Fruit fly (Drosophila melanogaster) whole organism, embryonic: Measurements from ENCODE around the gene udt.

ENCODE experiments used
- Bgb ChIP-seq: fragments of 200-800 bp; sonication (Bioruptor generic); IDR thresholded peaks from 2 replicates; pipeline ENCODE4 v1.3.6; 2022; ENCODE audit warnings: missing biosample characterization, missing genetic modification characterization; ENCODE audit not compliant: partially characterized antibody
- Bteb2 ChIP-seq: fragments of 200-800 bp; sonication (Bioruptor generic); optimal IDR thresholded peaks from 2 replicates; lab custom pipeline; 2016; ENCODE audit warnings: missing biosample characterization, missing genetic modification characterization
- CG10267 ChIP-seq: fragments of 200-800 bp; sonication (Bioruptor generic); optimal IDR thresholded peaks from 2 replicates; lab custom pipeline; 2018; ENCODE audit warnings: missing biosample characterization, mild to moderate bottlenecking, missing genetic modification characterization, moderate library complexity
- CG11696 ChIP-seq: fragments of 200-800 bp; sonication (Bioruptor generic); IDR thresholded peaks from 2 replicates; pipeline ENCODE4 v1.3.6; 2022; ENCODE audit warnings: missing biosample characterization, missing genetic modification characterization
- CG12155 ChIP-seq: fragments of 200-800 bp; sonication (Bioruptor generic); optimal IDR thresholded peaks from 3 replicates; lab custom pipeline; 2016; ENCODE audit warnings: missing biosample characterization, missing genetic modification characterization
- CG13624 ChIP-seq: fragments of 200-800 bp; sonication (Bioruptor generic); optimal IDR thresholded peaks from 2 replicates; lab custom pipeline; 2016; ENCODE audit warnings: missing biosample characterization, missing genetic modification characterization
- CG15073 ChIP-seq: fragments of 200-800 bp; sonication (Bioruptor generic); optimal IDR thresholded peaks from 2 replicates; lab custom pipeline; 2016; ENCODE audit warnings: missing biosample characterization, missing genetic modification characterization
- CG15269 ChIP-seq: fragments of 200-800 bp; sonication (Bioruptor generic); optimal IDR thresholded peaks from 2 replicates; lab custom pipeline; 2018; ENCODE audit warnings: missing biosample characterization, mild to moderate bottlenecking, missing genetic modification characterization, moderate library complexity
- CG15514 ChIP-seq: fragments of 200-800 bp; sonication (Bioruptor generic); optimal IDR thresholded peaks from 3 replicates; lab custom pipeline; 2017; ENCODE audit warnings: missing biosample characterization, missing genetic modification characterization, mild to moderate bottlenecking, moderate library complexity, missing genetic modification reagents
- CG1603 ChIP-seq: fragments of 200-800 bp; sonication (Bioruptor generic); optimal IDR thresholded peaks from 2 replicates; lab custom pipeline; 2019; ENCODE audit warnings: missing biosample characterization, mild to moderate bottlenecking, missing genetic modification characterization, moderate library complexity
- CG16813 ChIP-seq: fragments of 200-800 bp; sonication (Bioruptor generic); IDR thresholded peaks from 3 replicates; pipeline ENCODE4 v1.3.6; 2022; ENCODE audit warnings: missing biosample characterization, missing genetic modification characterization; ENCODE audit not compliant: partially characterized antibody
- CG17829 ChIP-seq: fragments of 200-800 bp; optimal IDR thresholded peaks from 2 replicates; lab custom pipeline; 2019; ENCODE audit warnings: missing biosample characterization, mild to moderate bottlenecking, missing genetic modification characterization, moderate library complexity
- CG18599 ChIP-seq: fragments of 200-800 bp; sonication (Bioruptor generic); optimal IDR thresholded peaks from 3 replicates; lab custom pipeline; 2017; ENCODE audit warnings: missing biosample characterization, missing genetic modification characterization, mild to moderate bottlenecking, moderate library complexity, missing genetic modification reagents
- CG2678 ChIP-seq: fragments of 200-800 bp; sonication (Bioruptor generic); optimal IDR thresholded peaks from 3 replicates; lab custom pipeline; 2019; ENCODE audit warnings: missing biosample characterization, mild to moderate bottlenecking, missing genetic modification characterization, moderate library complexity
- CG30020 ChIP-seq: fragments of 200-800 bp; optimal IDR thresholded peaks from 2 replicates; lab custom pipeline; 2019; ENCODE audit warnings: missing biosample characterization, mild to moderate bottlenecking, missing genetic modification characterization, moderate library complexity
- CG4282 ChIP-seq: fragments of 200-800 bp; sonication (Bioruptor generic); optimal IDR thresholded peaks from 2 replicates; lab custom pipeline; 2016; ENCODE audit warnings: missing biosample characterization, missing genetic modification characterization
- CG6791 ChIP-seq: fragments of 200-800 bp; sonication (Bioruptor generic); IDR thresholded peaks from 3 replicates; pipeline ENCODE4 v1.3.6; 2022; ENCODE audit warnings: missing biosample characterization, missing genetic modification characterization; ENCODE audit not compliant: partially characterized antibody
- CG7987 ChIP-seq: fragments of 200-800 bp; sonication (Bioruptor generic); optimal IDR thresholded peaks from 2 replicates; lab custom pipeline; 2018; ENCODE audit warnings: missing biosample characterization, mild to moderate bottlenecking, missing genetic modification characterization, moderate library complexity
- CG8924 ChIP-seq: fragments of 200-800 bp; optimal IDR thresholded peaks from 3 replicates; lab custom pipeline; 2019; ENCODE audit warnings: missing biosample characterization, mild to moderate bottlenecking, missing genetic modification characterization, moderate library complexity
- Doc3 ChIP-seq: fragments of 200-800 bp; sonication (Bioruptor generic); IDR thresholded peaks from 3 replicates; pipeline ENCODE4 v1.3.6; 2022; ENCODE audit warnings: missing biosample characterization, missing genetic modification characterization; ENCODE audit not compliant: partially characterized antibody
- Dp ChIP-seq: fragments of 200-800 bp; sonication (Bioruptor generic); optimal IDR thresholded peaks from 2 replicates; lab custom pipeline; 2018; ENCODE audit warnings: missing biosample characterization, mild to moderate bottlenecking, missing genetic modification characterization, moderate library complexity
- H15 ChIP-seq: fragments of 200-800 bp; sonication (Bioruptor generic); IDR thresholded peaks from 3 replicates; pipeline ENCODE4 v1.3.6; 2022; ENCODE audit warnings: missing biosample characterization, missing genetic modification characterization
- Hmr ChIP-seq: fragments of 200-800 bp; sonication (Bioruptor generic); optimal IDR thresholded peaks from 3 replicates; lab custom pipeline; 2017; ENCODE audit warnings: mild to moderate bottlenecking, missing biosample characterization, missing genetic modification reagents, missing genetic modification characterization
- Hsf ChIP-seq: fragments of 200-800 bp; sonication (Bioruptor generic); optimal IDR thresholded peaks from 3 replicates; lab custom pipeline; 2016; ENCODE audit warnings: missing biosample characterization, missing genetic modification characterization
- Mad ChIP-seq: fragments of 200-800 bp; sonication (Bioruptor generic); optimal IDR thresholded peaks from 2 replicates; lab custom pipeline; 2016; ENCODE audit warnings: missing biosample characterization, missing genetic modification characterization
- Meics ChIP-seq: fragments of 200-800 bp; sonication (Bioruptor generic); optimal IDR thresholded peaks from 2 replicates; lab custom pipeline; 2017; ENCODE audit warnings: missing biosample characterization, mild to moderate bottlenecking, missing genetic modification characterization
- Mes4 ChIP-seq: fragments of 200-800 bp; sonication (Bioruptor generic); optimal IDR thresholded peaks from 2 replicates; lab custom pipeline; 2016; ENCODE audit warnings: missing biosample characterization, missing genetic modification characterization
- Opbp ChIP-seq: fragments of 200-800 bp; sonication (Bioruptor generic); IDR thresholded peaks from 3 replicates; pipeline ENCODE4 v1.3.6; 2022; ENCODE audit warnings: missing biosample characterization, missing genetic modification characterization; ENCODE audit not compliant: partially characterized antibody
- Scr ChIP-seq: fragments of 200-800 bp; sonication (Bioruptor generic); IDR thresholded peaks from 2 replicates; pipeline ENCODE4 v1.3.6; 2022; ENCODE audit warnings: missing biosample characterization, missing genetic modification characterization; ENCODE audit not compliant: partially characterized antibody
- Xbp1 ChIP-seq: fragments of 200-800 bp; sonication (Bioruptor generic); optimal IDR thresholded peaks from 3 replicates; lab custom pipeline; 2016; ENCODE audit warnings: missing biosample characterization, mild to moderate bottlenecking, missing genetic modification characterization
- bcd ChIP-seq: fragments of 200-800 bp; sonication (Bioruptor generic); optimal IDR thresholded peaks from 2 replicates; lab custom pipeline; 2017; ENCODE audit warnings: missing biosample characterization, mild to moderate bottlenecking, missing genetic modification characterization
- chm ChIP-seq: fragments of 200-800 bp; sonication (Bioruptor generic); IDR thresholded peaks from 2 replicates; pipeline ENCODE4 v1.3.6; 2022; ENCODE audit warnings: missing biosample characterization, missing genetic modification characterization
- cwo ChIP-seq: fragments of 200-800 bp; sonication (Bioruptor generic); optimal IDR thresholded peaks from 3 replicates; lab custom pipeline; 2017; ENCODE audit warnings: missing biosample characterization, missing genetic modification characterization, mild to moderate bottlenecking, moderate library complexity, missing genetic modification reagents
- eyg ChIP-seq: fragments of 200-800 bp; sonication (Bioruptor generic); optimal IDR thresholded peaks from 3 replicates; lab custom pipeline; 2016; ENCODE audit warnings: missing biosample characterization, missing genetic modification characterization
- gfzf ChIP-seq: fragments of 200-800 bp; sonication (Bioruptor generic); optimal IDR thresholded peaks from 2 replicates; lab custom pipeline; 2016; ENCODE audit warnings: missing biosample characterization, mild to moderate bottlenecking, missing genetic modification characterization, moderate library complexity
- gt ChIP-seq: fragments of 200-800 bp; sonication (Bioruptor generic); IDR thresholded peaks from 2 replicates; pipeline ENCODE4 v1.3.6; 2022; ENCODE audit warnings: missing biosample characterization, missing genetic modification characterization
- ind ChIP-seq: fragments of 200-800 bp; sonication (Bioruptor generic); optimal IDR thresholded peaks from 3 replicates; lab custom pipeline; 2016; ENCODE audit warnings: missing biosample characterization, missing genetic modification characterization
- lilli ChIP-seq: fragments of 200-800 bp; sonication (Bioruptor generic); optimal IDR thresholded peaks from 3 replicates; lab custom pipeline; 2016; ENCODE audit warnings: missing biosample characterization, missing genetic modification characterization
- lov ChIP-seq, 2 experiments: fragments of 200-800 bp in 1 of 2; fragments of >200 bp in 1 of 2; sonication (Bioruptor generic) in 1 of 2; IDR thresholded peaks in 1 of 2; optimal IDR thresholded peaks in 1 of 2; 2 replicates in 1 of 2; 3 replicates in 1 of 2; pipeline versions ENCODE4 v1.3.6 to Lab custom; 2017 to 2022; ENCODE audit warnings: missing biosample characterization in 1 of 2, missing genetic modification characterization in 1 of 2
- ranshi ChIP-seq: fragments of 200-800 bp; sonication (Bioruptor generic); IDR thresholded peaks from 2 replicates; pipeline ENCODE4 v1.3.6; 2022; ENCODE audit warnings: missing biosample characterization, missing genetic modification characterization
- repo ChIP-seq: fragments of 200-800 bp; sonication (Bioruptor generic); optimal IDR thresholded peaks from 2 replicates; lab custom pipeline; 2016; ENCODE audit warnings: missing biosample characterization, missing genetic modification characterization
- row ChIP-seq: fragments of 200-800 bp; sonication (Bioruptor generic); IDR thresholded peaks from 3 replicates; pipeline ENCODE4 v1.3.6; 2022; ENCODE audit warnings: missing biosample characterization, missing genetic modification characterization
- sob ChIP-seq: fragments of 200-800 bp; sonication (Bioruptor generic); IDR thresholded peaks from 2 replicates; pipeline ENCODE4 v1.3.6; 2022; ENCODE audit warnings: missing biosample characterization, missing genetic modification characterization
- sug ChIP-seq: fragments of 200-800 bp; optimal IDR thresholded peaks from 2 replicates; lab custom pipeline; 2019; ENCODE audit warnings: missing biosample characterization, mild to moderate bottlenecking, missing genetic modification characterization, moderate library complexity
- unc-4 ChIP-seq: fragments of 200-800 bp; sonication (Bioruptor generic); IDR thresholded peaks from 2 replicates; pipeline ENCODE4 v1.3.6; 2022; ENCODE audit warnings: missing biosample characterization, missing genetic modification characterization; ENCODE audit not compliant: partially characterized antibody
- usp ChIP-seq: fragments of >200 bp; optimal IDR thresholded peaks from 2 replicates; lab custom pipeline; 2017; ENCODE audit warnings: missing biosample characterization, missing genetic modification characterization
- zfh2 ChIP-seq: fragments of 200-800 bp; sonication (Bioruptor generic); optimal IDR thresholded peaks from 2 replicates; lab custom pipeline; 2016; ENCODE audit warnings: missing biosample characterization, missing genetic modification characterization

The udt gene

DNA sequence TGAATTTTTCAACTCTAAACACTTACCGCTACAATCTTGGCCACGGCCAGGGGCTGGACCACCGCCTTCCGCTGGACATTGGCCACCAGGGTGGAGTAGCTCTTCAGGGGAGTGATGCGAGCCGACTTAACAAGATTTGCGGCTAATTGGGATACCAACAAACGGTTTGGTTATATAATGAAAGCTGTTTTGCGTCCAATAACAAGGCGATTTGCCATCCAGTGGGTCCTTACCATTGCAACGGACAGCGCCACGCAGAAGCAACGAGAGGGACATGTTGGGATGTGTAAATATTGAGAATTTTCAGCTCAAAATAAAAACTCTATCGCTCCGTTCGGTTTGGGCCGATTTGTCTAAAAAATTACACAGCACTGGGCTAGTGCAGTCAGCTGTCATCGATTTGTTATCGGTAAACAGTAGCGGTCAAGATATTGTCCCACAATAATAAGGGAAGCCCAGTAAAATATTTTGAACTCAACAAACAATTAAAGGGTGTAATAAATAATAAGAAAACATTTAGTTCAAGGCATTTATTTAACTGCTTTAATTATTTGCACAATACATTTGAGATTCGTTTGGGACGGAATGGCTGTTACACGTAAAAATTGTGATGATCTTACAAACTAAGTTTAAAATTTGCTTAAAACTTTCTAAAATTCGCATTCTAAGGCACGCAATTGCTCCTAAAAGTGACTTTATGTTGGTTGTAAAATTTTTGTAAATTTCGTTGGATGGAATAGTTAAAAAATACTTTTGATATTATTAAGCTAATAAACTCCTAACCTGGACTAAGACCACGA, 2.6 kb downstream of the udt start, which contains the start of gene SdhD (continued):
- TF ChIP-seq lilli, result peak; percentile 58
- no peak for TF ChIP-seq bcd
- peak; percentile 53 for TF ChIP-seq Scr (GFP tag; lab: Robert Waterston, UW)
- TF ChIP-seq chm (GFP tag; lab: Robert Waterston, UW), result no peak
- TF ChIP-seq gfzf (GFP tag; lab: Kevin White, UChicago), result peak; percentile 10
- TF ChIP-seq eyg, result no peak
- TF ChIP-seq Dp (GFP tag; lab: Kevin White, UChicago), result peak; percentile 29
- peak; percentile 99 for TF ChIP-seq CG15073 (GFP tag; lab: Kevin White, UChicago)
- peak; percentile 9 for TF ChIP-seq CG17829 (tag; lab: Kevin White, UChicago)
- TF ChIP-seq H15 (GFP tag; lab: Robert Waterston, UW), result peak; percentile 18; the same call in 1 of the 3 replicates
- TF ChIP-seq repo, result peak; percentile 21
- TF ChIP-seq ranshi, result peak; percentile 33; the same call in 1 of the 2 replicates
- TF ChIP-seq Xbp1 (GFP tag; lab: Kevin White, UChicago), result peak; percentile 32
- TF ChIP-seq CG15269 (tag; lab: Kevin White, UChicago), result peak; percentile 27
- TF ChIP-seq CG8924 (tag; lab: Kevin White, UChicago), result no peak
- TF ChIP-seq CG10267 (tag; lab: Kevin White, UChicago), result peak; percentile 92
- no peak for TF ChIP-seq CG4282 (GFP tag; lab: Kevin White, UChicago)
- TF ChIP-seq CG7987 (GFP tag; lab: Kevin White, UChicago), result peak; percentile 40
- TF ChIP-seq Bteb2 (GFP tag; lab: Kevin White, UChicago), result peak; percentile 15
- TF ChIP-seq Doc3 (GFP tag; lab: Robert Waterston, UW), result peak; percentile 38; the same call in 1 of the 3 replicates
- TF ChIP-seq CG30020, result peak; percentile 20
- TF ChIP-seq Meics (GFP tag; lab: Kevin White, UChicago), result peak; percentile 34
- peak; percentile 85 for TF ChIP-seq CG1603 (tag; lab: Kevin White, UChicago)
- no peak for TF ChIP-seq cwo
- peak; percentile 21; the same call in 1 of the 3 replicates for TF ChIP-seq row (GFP tag; lab: Robert Waterston, UW)
- peak; percentile 66 for TF ChIP-seq Bgb (GFP tag; lab: Robert Waterston, UW)
- peak; percentile 37 for TF ChIP-seq CG18599 (GFP tag; lab: Kevin White, UChicago)
- peak; percentile 18 for TF ChIP-seq sug
- TF ChIP-seq CG6791 (GFP tag; lab: Robert Waterston, UW), result 0 out of 3 replicates have a peak, but pooled peaks have one; percentile 28
- TF ChIP-seq ind, result peak; percentile 6
- TF ChIP-seq CG13624 (GFP tag; lab: Kevin White, UChicago), result peak; percentile 15
- no peak for TF ChIP-seq lov (optimal IDR thresholded peaks at IDR 0.05; lab: Kevin White, UChicago)
- TF ChIP-seq lov (GFP tag; IDR thresholded peaks at IDR 0.05; lab: Robert Waterston, UW), result no peak
- peak; percentile 31 for TF ChIP-seq CG12155 (GFP tag; lab: Kevin White, UChicago)
- TF ChIP-seq Hmr (GFP tag; lab: Kevin White, UChicago), result peak; percentile 30
- TF ChIP-seq Mes4 (GFP tag; lab: Kevin White, UChicago), result no peak
- peak; percentile 12; the same call in 1 of the 3 replicates for TF ChIP-seq CG16813 (GFP tag; lab: Robert Waterston, UW)
- peak; percentile 48 for TF ChIP-seq unc-4 (GFP tag; lab: Robert Waterston, UW)
- peak; percentile 53 for TF ChIP-seq zfh2 (GFP tag; lab: Kevin White, UChicago)
- TF ChIP-seq usp (GFP tag; lab: Kevin White, UChicago), result no peak
- no peak for TF ChIP-seq CG11696 (GFP tag; lab: Robert Waterston, UW)
- TF ChIP-seq Hsf, result peak; percentile 23
- peak; percentile 58; the same call in 2 of the 3 replicates for TF ChIP-seq Opbp (GFP tag; lab: Robert Waterston, UW)
- peak; percentile 56 for TF ChIP-seq CG15514 (GFP tag; lab: Kevin White, UChicago)
- TF ChIP-seq CG2678 (tag; lab: Kevin White, UChicago), result peak; percentile 28
- no peak for TF ChIP-seq gt (GFP tag; lab: Robert Waterston, UW)
- TF ChIP-seq Mad, result peak; percentile 1
- TF ChIP-seq sob (GFP tag; lab: Robert Waterston, UW), result peak; percentile 40; the same call in 1 of the 2 replicates
